Worm (Caenorhabditis elegans): ENCODE results near the gene chil-27.
A peak's percentile ranks its signal among the peaks of the same experiment; 100 is the strongest.

Gene chil-27

ce11 chrII:9490589-9490988, 12.9 kb downstream of the chil-27 start:
- TF ChIP-seq alr-1 (tag; optimal IDR thresholded peaks at IDR 0.05) = no peak
- TF ChIP-seq nhr-129 (tag; optimal IDR thresholded peaks at IDR 0.05) = no peak
- peak; percentile 55 for TF ChIP-seq sma-9 (GFP tag; optimal IDR thresholded peaks at IDR 0.05)
- no peak for TF ChIP-seq sma-9 (tag; optimal IDR thresholded peaks at IDR 0.05)
- TF ChIP-seq lin-13 (GFP tag; optimal IDR thresholded peaks at IDR 0.05) = no peak
- TF ChIP-seq nhr-25 (tag; optimal IDR thresholded peaks at IDR 0.05) = peak; percentile 8
- TF ChIP-seq lsy-2 (tag; optimal IDR thresholded peaks at IDR 0.05) = peak in 1 of 2 experiments; percentile 14

ce11 chrII:9491045-9491444, 13.4 kb downstream of the chil-27 start:
- TF ChIP-seq zag-1 (tag; optimal IDR thresholded peaks at IDR 0.05) = no peak
- no peak for TF ChIP-seq R02D3.7 (tag; optimal IDR thresholded peaks at IDR 0.05)
- no peak for TF ChIP-seq skn-1 (tag; optimal IDR thresholded peaks at IDR 0.05)
- TF ChIP-seq mdl-1 (tag; optimal IDR thresholded peaks at IDR 0.05) = no peak
- TF ChIP-seq ama-1 (optimal IDR thresholded peaks at IDR 0.05) = no peak
- TF ChIP-seq lin-13 (GFP tag; optimal IDR thresholded peaks at IDR 0.05) = no peak
- TF ChIP-seq sem-4 (tag; optimal IDR thresholded peaks at IDR 0.05) = no peak
- no peak for TF ChIP-seq Y55F3AM.14 (GFP tag; optimal IDR thresholded peaks at IDR 0.05)
- no peak for TF ChIP-seq nhr-6 (tag; optimal IDR thresholded peaks at IDR 0.05)
- TF ChIP-seq nhr-21 (tag; optimal IDR thresholded peaks at IDR 0.05) = no peak
- no peak for TF ChIP-seq fos-1 (tag; optimal IDR thresholded peaks at IDR 0.05)
- no peak for TF ChIP-seq peb-1 (tag; optimal IDR thresholded peaks at IDR 0.05)

DNA sequence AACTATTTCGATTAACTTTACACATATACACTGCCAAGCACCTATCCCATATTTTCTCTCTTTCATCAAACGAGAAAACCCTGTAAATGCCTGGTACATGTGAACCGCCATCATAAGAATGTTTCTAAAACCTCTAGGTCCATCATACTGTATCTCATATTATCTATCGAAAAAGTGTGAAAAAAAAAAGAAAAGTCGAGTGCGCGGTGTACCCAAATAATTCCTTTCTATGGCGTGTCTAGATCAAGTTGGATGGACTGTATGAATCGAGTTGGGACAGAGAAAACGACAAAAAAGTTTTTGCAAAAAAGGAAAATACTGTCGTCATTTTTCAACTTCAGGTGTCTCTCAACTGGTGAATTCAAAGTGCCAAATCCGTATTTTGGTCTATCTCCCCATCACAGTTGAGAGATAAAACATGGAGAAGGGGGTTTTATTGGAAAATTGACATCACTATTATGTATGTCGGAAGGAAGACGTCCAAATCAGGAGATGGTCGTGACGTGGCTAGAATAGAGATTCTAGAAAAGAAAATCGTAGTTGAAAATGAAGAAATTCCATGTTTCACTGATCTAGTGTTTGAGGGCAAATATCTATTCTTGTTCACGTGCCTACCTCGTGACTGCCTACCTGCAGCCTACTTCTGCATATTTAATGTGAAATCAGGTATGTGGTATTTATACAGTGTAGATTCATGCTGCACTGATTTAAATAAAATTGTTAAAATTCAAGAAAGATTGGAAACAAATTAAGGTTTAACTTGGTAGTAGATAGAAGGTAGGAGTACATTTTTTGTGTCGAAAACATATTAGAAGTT, 15.8 kb downstream of the chil-27 start:
- TF ChIP-seq mbf-1 (tag; optimal IDR thresholded peaks at IDR 0.05) (no peak), R02D3.7 (tag; optimal IDR thresholded peaks at IDR 0.05) (no peak), sma-9 (GFP tag; optimal IDR thresholded peaks at IDR 0.05) (peak; percentile 61), sma-9 (tag; optimal IDR thresholded peaks at IDR 0.05) (no peak), ceh-82 (tag; optimal IDR thresholded peaks at IDR 0.05) (no peak), nhr-21 (tag; optimal IDR thresholded peaks at IDR 0.05) (no peak), fos-1 (tag; optimal IDR thresholded peaks at IDR 0.05) (no peak), blmp-1 (tag; optimal IDR thresholded peaks at IDR 0.05; ENCODE audit: insufficient read depth) (no peak), zag-1 (tag; optimal IDR thresholded peaks at IDR 0.05) (no peak), egl-27 (tag; optimal IDR thresholded peaks at IDR 0.05) (peak; percentile 10), nhr-10 (tag; optimal IDR thresholded peaks at IDR 0.05) (no peak), ZK546.5 (tag; optimal IDR thresholded peaks at IDR 0.05) (no peak), elt-1 (tag; optimal IDR thresholded peaks at IDR 0.05) (no peak), crh-2 (tag; optimal IDR thresholded peaks at IDR 0.05) (peak; percentile 21), nhr-25 (tag; optimal IDR thresholded peaks at IDR 0.05) (peak; percentile 49), nhr-129 (tag; optimal IDR thresholded peaks at IDR 0.05) (peak; percentile 10), ztf-4 (tag; optimal IDR thresholded peaks at IDR 0.05) (no peak), ztf-11 (tag; optimal IDR thresholded peaks at IDR 0.05) (no peak), lin-11 (tag; optimal IDR thresholded peaks at IDR 0.05) (no peak), sma-3 (GFP tag; optimal IDR thresholded peaks at IDR 0.05) (peak; percentile 30), ztf-1 (GFP tag; conservative IDR thresholded peaks at IDR 0.05) (no peak), F13H6.1 (tag; optimal IDR thresholded peaks at IDR 0.05) (no peak)

- TF ChIP-seq nhr-237 (tag; optimal IDR thresholded peaks at IDR 0.05) = no peak
- TF ChIP-seq fos-1 (tag; optimal IDR thresholded peaks at IDR 0.05) = no peak
- TF ChIP-seq lin-13 (GFP tag; optimal IDR thresholded peaks at IDR 0.05) = no peak
- TF ChIP-seq elt-1 (tag; optimal IDR thresholded peaks at IDR 0.05) = no peak
- no peak for TF ChIP-seq nhr-12 (tag; optimal IDR thresholded peaks at IDR 0.05)
- TF ChIP-seq alr-1 (tag; optimal IDR thresholded peaks at IDR 0.05) = no peak
- TF ChIP-seq blmp-1 (tag; optimal IDR thresholded peaks at IDR 0.05; ENCODE audit: insufficient read depth) = no peak
- TF ChIP-seq ama-1 (optimal IDR thresholded peaks at IDR 0.05) = no peak
- TF ChIP-seq ztf-4 (tag; optimal IDR thresholded peaks at IDR 0.05) = no peak
- no peak for TF ChIP-seq ceh-82 (tag; optimal IDR thresholded peaks at IDR 0.05)
- no peak for TF ChIP-seq gmeb-1 (tag; optimal IDR thresholded peaks at IDR 0.05)
- TF ChIP-seq F13H6.1 (tag; optimal IDR thresholded peaks at IDR 0.05) = no peak
- peak; percentile 67 for TF ChIP-seq unc-55 (GFP tag; optimal IDR thresholded peaks at IDR 0.05)
- no peak for TF ChIP-seq nhr-10 (tag; optimal IDR thresholded peaks at IDR 0.05)
- no peak for TF ChIP-seq R02D3.7 (tag; optimal IDR thresholded peaks at IDR 0.05)
- no peak for TF ChIP-seq peb-1 (tag; optimal IDR thresholded peaks at IDR 0.05)
- no peak for TF ChIP-seq nhr-77 (tag; optimal IDR thresholded peaks at IDR 0.05)
- no peak for TF ChIP-seq lin-11 (tag; optimal IDR thresholded peaks at IDR 0.05)
- TF ChIP-seq lin-39 (tag; optimal IDR thresholded peaks at IDR 0.05) = no peak
- peak; percentile 43 for TF ChIP-seq crh-2 (tag; optimal IDR thresholded peaks at IDR 0.05)
- TF ChIP-seq ztf-1 (GFP tag; conservative IDR thresholded peaks at IDR 0.05) = no peak
- TF ChIP-seq nhr-6 (tag; optimal IDR thresholded peaks at IDR 0.05) = no peak
- peak; percentile 29 for TF ChIP-seq zag-1 (tag; optimal IDR thresholded peaks at IDR 0.05)
- no peak for TF ChIP-seq skn-1 (tag; optimal IDR thresholded peaks at IDR 0.05)
- no peak for TF ChIP-seq elt-3 (tag; optimal IDR thresholded peaks at IDR 0.05)
- TF ChIP-seq aly-2 (tag; optimal IDR thresholded peaks at IDR 0.05) = no peak
- no peak for TF ChIP-seq unc-39 (tag; optimal IDR thresholded peaks at IDR 0.05)
- no peak for TF ChIP-seq mbf-1 (tag; optimal IDR thresholded peaks at IDR 0.05)
- TF ChIP-seq nhr-129 (tag; optimal IDR thresholded peaks at IDR 0.05) = peak; percentile 25
- peak in 1 of 2 experiments; percentile 34 for TF ChIP-seq lsy-2 (tag; optimal IDR thresholded peaks at IDR 0.05)
- TF ChIP-seq unc-62 (GFP tag; optimal IDR thresholded peaks at IDR 0.05) = no peak
- TF ChIP-seq C34F6.9 (tag; optimal IDR thresholded peaks at IDR 0.05) = peak; percentile 40
- TF ChIP-seq sem-4 (tag; optimal IDR thresholded peaks at IDR 0.05) = peak; percentile 41
- TF ChIP-seq nhr-25 (tag; optimal IDR thresholded peaks at IDR 0.05) = no peak
These were observed 19.6 kb downstream of the chil-27 start for ce11 chrII:9497309-9497708.

All from whole organism, L2 larva.